Worm (Caenorhabditis elegans) whole organism, L1 larva: ENCODE data around the gene cls-1.
A peak's percentile ranks its signal among the peaks of the same experiment; 100 is the strongest.

Source experiments
- C04F5.9 ChIP-seq: sonication (generic microtip); optimal IDR thresholded peaks from 2 replicates; lab custom pipeline; 2016; ENCODE audit warnings: missing genetic modification characterization, missing compliant biosample characterization
- C34B4.2 ChIP-seq: sonication (generic microtip); optimal IDR thresholded peaks from 2 replicates; lab custom pipeline; 2017; ENCODE audit warnings: mild to moderate bottlenecking, missing genetic modification characterization, missing compliant biosample characterization
- F16B12.6 ChIP-seq: fragments of 150-350 bp; optimal IDR thresholded peaks from 2 replicates; lab custom pipeline; 2014; ENCODE audit warnings: missing biosample characterization, missing genetic modification characterization
- aha-1 ChIP-seq: fragments of 150-350 bp; optimal IDR thresholded peaks from 2 replicates; lab custom pipeline; 2014; ENCODE audit warnings: missing biosample characterization, missing genetic modification characterization
- alr-1 ChIP-seq: fragments of 200-800 bp; sonication (Bioruptor generic); optimal IDR thresholded peaks from 2 replicates; lab custom pipeline; 2018; ENCODE audit warnings: borderline replicate concordance, mild to moderate bottlenecking, missing genetic modification characterization, missing compliant biosample characterization
- aly-2 ChIP-seq: fragments of 150-350 bp; optimal IDR thresholded peaks from 2 replicates; lab custom pipeline; 2014; ENCODE audit warnings: missing biosample characterization, missing genetic modification characterization
- ama-1 ChIP-seq: fragments of 150-350 bp; optimal IDR thresholded peaks from 2 replicates; lab custom pipeline; 2014
- blmp-1 ChIP-seq: fragments of 150-350 bp; optimal IDR thresholded peaks from 2 replicates; lab custom pipeline; 2014; ENCODE audit warnings: missing biosample characterization, missing genetic modification characterization
- ceh-63 ChIP-seq: fragments of 200-800 bp; sonication (Bioruptor generic); optimal IDR thresholded peaks from 2 replicates; lab custom pipeline; 2018; ENCODE audit warnings: mild to moderate bottlenecking, missing genetic modification characterization, missing compliant biosample characterization
- ceh-82 ChIP-seq, 3 experiments: fragments of 150-350 bp in 1 of 3; sonication (generic microtip) in 2 of 3; optimal IDR thresholded peaks; 2 replicates each; lab custom pipeline; 2014 to 2017; ENCODE audit warnings: missing biosample characterization in 3 of 3, missing genetic modification characterization in 3 of 3
- ceh-90 ChIP-seq: sonication (generic microtip); optimal IDR thresholded peaks from 2 replicates; lab custom pipeline; 2016; ENCODE audit warnings: missing genetic modification characterization, missing compliant biosample characterization
- dpl-1 ChIP-seq, 3 experiments: fragments of 150-350 bp in 2 of 3; sonication (generic microtip) in 1 of 3; optimal IDR thresholded peaks; 2 replicates each; lab custom pipeline; 2014 to 2017; ENCODE audit warnings: missing biosample characterization in 3 of 3, missing genetic modification characterization in 3 of 3, missing genetic modification reagents in 3 of 3
- dsc-1 ChIP-seq: sonication (generic microtip); optimal IDR thresholded peaks from 2 replicates; lab custom pipeline; 2016; ENCODE audit warnings: mild to moderate bottlenecking, missing genetic modification characterization, missing compliant biosample characterization
- efl-3 ChIP-seq: fragments of 200-800 bp; sonication (Bioruptor generic); optimal IDR thresholded peaks from 2 replicates; lab custom pipeline; 2018; ENCODE audit warnings: mild to moderate bottlenecking, missing genetic modification characterization, missing compliant biosample characterization
- egl-27 ChIP-seq, 2 experiments: fragments of 150-350 bp in 1 of 2; sonication (generic microtip); optimal IDR thresholded peaks; 3 replicates each; lab custom pipeline; 2017 to 2018; ENCODE audit warnings: missing biosample characterization in 2 of 2, missing genetic modification characterization in 2 of 2, missing genetic modification reagents in 2 of 2
- elt-2 ChIP-seq: sonication (generic microtip); optimal IDR thresholded peaks from 2 replicates; lab custom pipeline; 2016; ENCODE audit warnings: missing genetic modification characterization, mild to moderate bottlenecking, inconsistent platforms, missing compliant biosample characterization, missing genetic modification reagents
- ets-5 ChIP-seq: fragments of 200-800 bp; sonication (Bioruptor generic); IDR thresholded peaks from 2 replicates; pipeline ENCODE4 v1.3.6; 2022; ENCODE audit warnings: missing genetic modification characterization, missing compliant biosample characterization
- grh-1 ChIP-seq: fragments of 200-800 bp; sonication (Bioruptor generic); IDR thresholded peaks from 2 replicates; pipeline ENCODE4 v1.3.6; 2022; ENCODE audit warnings: missing genetic modification reagents, missing genetic modification characterization, missing compliant biosample characterization
- hlh-17 ChIP-seq: fragments of 200-800 bp; sonication (Bioruptor generic); optimal IDR thresholded peaks from 2 replicates; lab custom pipeline; 2018; ENCODE audit warnings: missing genetic modification characterization, mild to moderate bottlenecking, missing compliant biosample characterization, moderate library complexity, borderline replicate concordance
- hlh-4 ChIP-seq: sonication (generic microtip); optimal IDR thresholded peaks from 2 replicates; lab custom pipeline; 2016; ENCODE audit warnings: mild to moderate bottlenecking, missing genetic modification characterization, missing compliant biosample characterization
- hpl-2 ChIP-seq: fragments of 150-350 bp; optimal IDR thresholded peaks from 2 replicates; lab custom pipeline; 2014; ENCODE audit warnings: missing biosample characterization, missing genetic modification reagents, missing genetic modification characterization
- irx-1 ChIP-seq: sonication (generic microtip); optimal IDR thresholded peaks from 2 replicates; lab custom pipeline; 2016; ENCODE audit warnings: missing genetic modification characterization, missing compliant biosample characterization
- lin-35 ChIP-seq, 2 experiments: fragments of 150-350 bp; optimal IDR thresholded peaks; 2 replicates each; lab custom pipeline; 2014; ENCODE audit warnings: missing biosample characterization in 2 of 2, missing genetic modification characterization in 2 of 2, missing genetic modification reagents in 2 of 2
- lir-3 ChIP-seq: sonication (generic microtip); optimal IDR thresholded peaks from 2 replicates; lab custom pipeline; 2016; ENCODE audit warnings: mild to moderate bottlenecking, missing genetic modification characterization, moderate library complexity, missing compliant biosample characterization; ENCODE audit not compliant: poor library complexity
- lsy-2 ChIP-seq, 2 experiments: fragments of 150-350 bp; optimal IDR thresholded peaks; 2 replicates each; lab custom pipeline; 2014; ENCODE audit warnings: missing biosample characterization in 2 of 2, missing genetic modification characterization in 2 of 2
- mab-9 ChIP-seq: fragments of 200-800 bp; sonication (Bioruptor generic); IDR thresholded peaks from 2 replicates; pipeline ENCODE4 v1.3.6; 2022; ENCODE audit warnings: missing genetic modification reagents, missing genetic modification characterization, missing compliant biosample characterization
- mdl-1 ChIP-seq, 2 experiments: fragments of 150-350 bp; optimal IDR thresholded peaks; 2 replicates each; lab custom pipeline; 2014 to 2017; ENCODE audit warnings: missing biosample characterization in 2 of 2, missing genetic modification characterization in 2 of 2, inconsistent platforms in 1 of 2
- mef-2 ChIP-seq: fragments of 150-350 bp; optimal IDR thresholded peaks from 2 replicates; lab custom pipeline; 2014; ENCODE audit warnings: missing biosample characterization, missing genetic modification characterization
- mep-1 ChIP-seq: fragments of 150-350 bp; optimal IDR thresholded peaks from 2 replicates; lab custom pipeline; 2014; ENCODE audit warnings: missing biosample characterization, missing genetic modification characterization
- nhr-11 ChIP-seq: fragments of 150-350 bp; optimal IDR thresholded peaks from 2 replicates; lab custom pipeline; 2014; ENCODE audit warnings: missing biosample characterization, missing genetic modification characterization
- nhr-12 ChIP-seq: sonication (generic microtip); optimal IDR thresholded peaks from 2 replicates; lab custom pipeline; 2017; ENCODE audit warnings: missing biosample characterization, missing genetic modification characterization
- nhr-19 ChIP-seq: fragments of 200-800 bp; sonication (Bioruptor generic); conservative IDR thresholded peaks from 2 replicates; pipeline ENCODE4 v1.3.6; 2022; ENCODE audit warnings: missing genetic modification characterization, missing compliant biosample characterization
- nhr-20 ChIP-seq: sonication (generic microtip); optimal IDR thresholded peaks from 2 replicates; lab custom pipeline; 2016; ENCODE audit warnings: mild to moderate bottlenecking, missing genetic modification characterization, missing compliant biosample characterization
- nhr-28 ChIP-seq: fragments of 150-350 bp; optimal IDR thresholded peaks from 2 replicates; lab custom pipeline; 2014; ENCODE audit warnings: missing biosample characterization, missing genetic modification characterization
- nhr-71 ChIP-seq: sonication (generic microtip); optimal IDR thresholded peaks from 2 replicates; lab custom pipeline; 2016; ENCODE audit warnings: mild to moderate bottlenecking, missing genetic modification characterization, moderate library complexity, missing compliant biosample characterization
- nhr-76 ChIP-seq: sonication (generic microtip); optimal IDR thresholded peaks from 2 replicates; lab custom pipeline; 2017; ENCODE audit warnings: missing biosample characterization, missing genetic modification characterization
- nhr-77 ChIP-seq: fragments of 150-350 bp; optimal IDR thresholded peaks from 2 replicates; lab custom pipeline; 2014; ENCODE audit warnings: missing biosample characterization, missing genetic modification characterization
- nhr-85 ChIP-seq: sonication (generic microtip); peaks from one replicate; lab custom pipeline; 2016; ENCODE audit warnings: missing genetic modification characterization, inconsistent platforms, missing compliant biosample characterization
- nhr-90 ChIP-seq: sonication (generic microtip); optimal IDR thresholded peaks from 2 replicates; lab custom pipeline; 2016; ENCODE audit warnings: mild to moderate bottlenecking, missing genetic modification characterization, missing compliant biosample characterization; ENCODE audit not compliant: poor library complexity
- pax-3 ChIP-seq: fragments of 200-800 bp; sonication (Bioruptor generic); optimal IDR thresholded peaks from 2 replicates; lab custom pipeline; 2018; ENCODE audit warnings: mild to moderate bottlenecking, missing genetic modification characterization, moderate library complexity, missing compliant biosample characterization
- pqm-1 ChIP-seq: sonication (generic microtip); optimal IDR thresholded peaks from 3 replicates; lab custom pipeline; 2017; ENCODE audit warnings: missing biosample characterization, missing genetic modification characterization
- rnt-1 ChIP-seq: sonication (generic microtip); optimal IDR thresholded peaks from 2 replicates; lab custom pipeline; 2016; ENCODE audit warnings: mild to moderate bottlenecking, missing genetic modification characterization, moderate library complexity, missing compliant biosample characterization
- snpc-4 ChIP-seq: fragments of 150-350 bp; optimal IDR thresholded peaks from 2 replicates; lab custom pipeline; 2014; ENCODE audit warnings: missing biosample characterization, missing genetic modification characterization
- snu-23 ChIP-seq: sonication (generic microtip); optimal IDR thresholded peaks from 2 replicates; lab custom pipeline; 2016; ENCODE audit warnings: missing genetic modification characterization, missing compliant biosample characterization
- sup-37 ChIP-seq: fragments of 200-800 bp; sonication (Bioruptor generic); optimal IDR thresholded peaks from 2 replicates; lab custom pipeline; 2018; ENCODE audit warnings: mild to moderate bottlenecking, missing genetic modification characterization, missing compliant biosample characterization
- unc-130 ChIP-seq: fragments of 150-350 bp; optimal IDR thresholded peaks from 2 replicates; lab custom pipeline; 2017; ENCODE audit warnings: missing biosample characterization, missing genetic modification characterization, inconsistent platforms
- unc-30 ChIP-seq: sonication (generic microtip); optimal IDR thresholded peaks from 2 replicates; lab custom pipeline; 2017; ENCODE audit warnings: missing biosample characterization, missing genetic modification characterization
- unc-62 ChIP-seq: fragments of 150-350 bp; optimal IDR thresholded peaks from 2 replicates; lab custom pipeline; 2014; ENCODE audit warnings: missing biosample characterization, missing genetic modification reagents, missing genetic modification characterization
- unc-98 ChIP-seq: fragments of 200-800 bp; sonication (Bioruptor generic); IDR thresholded peaks from 2 replicates; pipeline ENCODE4 v1.3.6; 2022; ENCODE audit warnings: missing genetic modification characterization, missing compliant biosample characterization
- zag-1 ChIP-seq: fragments of 150-350 bp; optimal IDR thresholded peaks from 2 replicates; lab custom pipeline; 2014; ENCODE audit warnings: missing biosample characterization, missing genetic modification characterization
- zip-4 ChIP-seq: fragments of 200-800 bp; sonication (Bioruptor generic); optimal IDR thresholded peaks from 2 replicates; lab custom pipeline; 2018; ENCODE audit warnings: mild to moderate bottlenecking, missing genetic modification characterization, moderate library complexity, missing compliant biosample characterization
- ztf-11 ChIP-seq, 2 experiments: sonication (generic microtip); optimal IDR thresholded peaks; 2 replicates each; lab custom pipeline; 2016 to 2017; ENCODE audit warnings: missing genetic modification characterization in 2 of 2, missing biosample characterization in 1 of 2, missing compliant biosample characterization in 1 of 2
- ztf-4 ChIP-seq: fragments of 150-350 bp; optimal IDR thresholded peaks from 2 replicates; lab custom pipeline; 2014; ENCODE audit warnings: missing biosample characterization, missing genetic modification characterization

Gene cls-1

ce11 chrIII:7520672-7521071 lies 12.7 kb downstream of the cls-1 start, which contains the start of the genes cux-7 and C07H6.2 (continued):
- TF ChIP-seq lin-35 (GFP tag; optimal IDR thresholded peaks at IDR 0.05; lab: Kevin White, UChicago) (peak; percentile 89 to 90), sup-37 (GFP tag; lab: Kevin White, UChicago) (peak; percentile 95), aha-1 (tag; lab: Kevin White, UChicago) (no peak), alr-1 (tag; lab: Kevin White, UChicago) (no peak), ceh-82 (tag; optimal IDR thresholded peaks at IDR 0.05; lab: Kevin White, UChicago) (peak; percentile 84 to 94 (median 93)), dpl-1 (GFP tag; optimal IDR thresholded peaks at IDR 0.05; lab: Kevin White, UChicago) (peak; percentile 79 to 87 (median 87)), unc-130 (tag; lab: Kevin White, UChicago) (peak; percentile 85), nhr-90 (tag; lab: Kevin White, UChicago) (peak; percentile 99), grh-1 (GFP tag; lab: Robert Waterston, UW) (peak; percentile 88), unc-62 (no peak), nhr-76 (no peak), nhr-71 (tag; lab: Kevin White, UChicago) (peak; percentile 99), lir-3 (tag; lab: Kevin White, UChicago) (peak; percentile 99), hlh-4 (peak; percentile 97), snu-23 (GFP tag; lab: Kevin White, UChicago) (peak; percentile 98), efl-3 (peak; percentile 96), mef-2 (tag; lab: Kevin White, UChicago) (peak; percentile 64), nhr-28 (tag; lab: Kevin White, UChicago) (peak; percentile 34), ztf-11 (tag; optimal IDR thresholded peaks at IDR 0.05; lab: Kevin White, UChicago) (peak in 1 of 2 experiments; percentile 100), lsy-2 (tag; optimal IDR thresholded peaks at IDR 0.05; lab: Kevin White, UChicago) (peak; percentile 94 to 96), C34B4.2 (tag; lab: Kevin White, UChicago) (peak; percentile 81), mep-1 (tag; lab: Kevin White, UChicago) (peak; percentile 97), F16B12.6 (tag; lab: Kevin White, UChicago) (peak; percentile 68), ztf-4 (peak; percentile 89), snpc-4 (tag; lab: Kevin White, UChicago) (peak; percentile 90), rnt-1 (peak; percentile 100), zip-4 (GFP tag; lab: Kevin White, UChicago) (peak; percentile 97), unc-98 (GFP tag; lab: Robert Waterston, UW) (peak; percentile 100), nhr-12 (tag; lab: Kevin White, UChicago) (no peak), blmp-1 (tag; lab: Kevin White, UChicago) (peak; percentile 69), pqm-1 (tag; lab: Kevin White, UChicago) (no peak), zag-1 (tag; lab: Kevin White, UChicago) (peak; percentile 22), egl-27 (tag; optimal IDR thresholded peaks at IDR 0.05; lab: Kevin White, UChicago) (no peak), aly-2 (tag; lab: Kevin White, UChicago) (peak; percentile 92), nhr-20 (peak; percentile 99), C04F5.9 (peak; percentile 98), nhr-19 (GFP tag; lab: Robert Waterston, UW) (peak; percentile 97), nhr-85 (tag; lab: Kevin White, UChicago) (peak; percentile 99), nhr-11 (peak; percentile 75), ama-1 (peak; percentile 62), hpl-2 (GFP tag; lab: Kevin White, UChicago) (peak; percentile 61), pax-3 (tag; lab: Kevin White, UChicago) (peak; percentile 99), hlh-17 (GFP tag; lab: Kevin White, UChicago) (peak; percentile 99), mab-9 (GFP tag; lab: Robert Waterston, UW) (peak; percentile 98), dsc-1 (tag; lab: Kevin White, UChicago) (peak; percentile 99), irx-1 (tag; lab: Kevin White, UChicago) (peak; percentile 100), ceh-90 (tag; lab: Kevin White, UChicago) (peak; percentile 100), nhr-77 (tag; lab: Kevin White, UChicago) (peak; percentile 63), mdl-1 (tag; optimal IDR thresholded peaks at IDR 0.05; lab: Kevin White, UChicago) (peak; percentile 13 to 91), elt-2 (peak; percentile 95), unc-30 (tag; lab: Kevin White, UChicago) (no peak), ceh-63 (GFP tag; lab: Kevin White, UChicago) (peak; percentile 99), ets-5 (GFP tag; lab: Robert Waterston, UW) (no peak)
